Worm (Caenorhabditis elegans) whole organism, young adult: Measurements from ENCODE around the gene F36H12.17.

Experiments used
- B0261.1 ChIP-seq: sonication (generic microtip); optimal IDR thresholded peaks from 2 replicates; lab custom pipeline; 2016; ENCODE audit warnings: mild to moderate bottlenecking, missing genetic modification characterization, moderate library complexity, missing compliant biosample characterization
- B0336.3 ChIP-seq: fragments of 200-800 bp; sonication (Bioruptor generic); IDR thresholded peaks from 2 replicates; pipeline ENCODE4 v1.3.6; 2022; ENCODE audit warnings: missing genetic modification characterization, missing compliant biosample characterization
- C06A6.2 ChIP-seq: fragments of 200-800 bp; sonication (Bioruptor generic); conservative IDR thresholded peaks from 2 replicates; pipeline ENCODE4 v1.3.6; 2022; ENCODE audit warnings: missing genetic modification characterization, missing compliant biosample characterization
- D2030.7 ChIP-seq: fragments of 200-800 bp; sonication (Bioruptor generic); IDR thresholded peaks from 2 replicates; pipeline ENCODE4 v1.3.6; 2022; ENCODE audit warnings: missing genetic modification reagents, missing genetic modification characterization, missing compliant biosample characterization
- F23B12.7 ChIP-seq: sonication (generic microtip); optimal IDR thresholded peaks from 2 replicates; lab custom pipeline; 2017; ENCODE audit warnings: missing genetic modification characterization, mild to moderate bottlenecking, missing compliant biosample characterization, antibody characterized with exemption, moderate library complexity; ENCODE audit not compliant: insufficient read depth
- F49E8.2 ChIP-seq: sonication (generic microtip); optimal IDR thresholded peaks from 3 replicates; lab custom pipeline; 2017; ENCODE audit warnings: missing genetic modification characterization, mild to moderate bottlenecking, missing compliant biosample characterization, antibody characterized with exemption, moderate library complexity; ENCODE audit not compliant: insufficient read depth
- T07F8.4 ChIP-seq: sonication (generic microtip); optimal IDR thresholded peaks from 2 replicates; lab custom pipeline; 2016; ENCODE audit warnings: mild to moderate bottlenecking, missing genetic modification characterization, moderate library complexity, missing compliant biosample characterization
- Y95B8A.8 ChIP-seq: fragments of 200-800 bp; sonication (Bioruptor generic); IDR thresholded peaks from 2 replicates; pipeline ENCODE4 v1.3.6; 2022; ENCODE audit warnings: missing genetic modification reagents, missing genetic modification characterization, missing compliant biosample characterization
- attf-3 ChIP-seq: fragments of 200-800 bp; sonication (Bioruptor generic); conservative IDR thresholded peaks from 2 replicates; pipeline ENCODE4 v1.3.6; 2022; ENCODE audit warnings: missing genetic modification reagents, missing genetic modification characterization, missing compliant biosample characterization
- attf-5 ChIP-seq: fragments of 200-800 bp; sonication (Bioruptor generic); optimal IDR thresholded peaks from 2 replicates; lab custom pipeline; 2018; ENCODE audit warnings: mild to moderate bottlenecking, missing genetic modification characterization, missing compliant biosample characterization
- bed-2 ChIP-seq: fragments of 200-800 bp; sonication (Bioruptor generic); IDR thresholded peaks from 2 replicates; pipeline ENCODE4 v1.3.6; 2022; ENCODE audit warnings: missing genetic modification reagents, missing genetic modification characterization, missing compliant biosample characterization
- ccch-3 ChIP-seq: fragments of 200-800 bp; sonication (Bioruptor generic); optimal IDR thresholded peaks from 2 replicates; lab custom pipeline; 2018; ENCODE audit warnings: mild to moderate bottlenecking, missing genetic modification characterization, missing compliant biosample characterization
- ceh-100 ChIP-seq: fragments of 200-800 bp; sonication (Bioruptor generic); IDR thresholded peaks from 2 replicates; pipeline ENCODE4 v1.3.6; 2022; ENCODE audit warnings: missing genetic modification reagents, missing genetic modification characterization, missing compliant biosample characterization
- ceh-79 ChIP-seq: sonication (generic microtip); optimal IDR thresholded peaks from 2 replicates; lab custom pipeline; 2017; ENCODE audit warnings: mild to moderate bottlenecking, missing genetic modification characterization, missing compliant biosample characterization
- chd-7 ChIP-seq: sonication (generic microtip); optimal IDR thresholded peaks from 2 replicates; lab custom pipeline; 2016; ENCODE audit warnings: mild to moderate bottlenecking, missing genetic modification characterization, moderate library complexity, missing compliant biosample characterization
- dox-1 ChIP-seq: fragments of 200-800 bp; sonication (Bioruptor generic); IDR thresholded peaks from 2 replicates; pipeline ENCODE4 v1.3.6; 2022; ENCODE audit warnings: missing genetic modification reagents, missing genetic modification characterization, missing compliant biosample characterization
- him-1 ChIP-seq: sonication (generic microtip); optimal IDR thresholded peaks from 2 replicates; lab custom pipeline; 2016; ENCODE audit warnings: missing genotype, missing genetic modification reagents, missing genetic modification characterization, missing compliant biosample characterization
- hlh-12 ChIP-seq: sonication (generic microtip); optimal IDR thresholded peaks from 2 replicates; lab custom pipeline; 2016; ENCODE audit warnings: missing genetic modification characterization, missing compliant biosample characterization
- hmg-1.2 ChIP-seq: fragments of 200-800 bp; sonication (Bioruptor generic); IDR thresholded peaks from 2 replicates; pipeline ENCODE4 v1.3.6; 2022; ENCODE audit warnings: missing genetic modification reagents, missing genetic modification characterization, missing compliant biosample characterization
- hmg-20 ChIP-seq: fragments of 200-800 bp; sonication (Bioruptor generic); IDR thresholded peaks from 2 replicates; pipeline ENCODE4 v1.3.6; 2022; ENCODE audit warnings: missing genetic modification reagents, missing genetic modification characterization, missing compliant biosample characterization
- hsf-1 ChIP-seq: fragments of 200-800 bp; sonication (Bioruptor generic); IDR thresholded peaks from 2 replicates; pipeline ENCODE4 v1.3.6; 2022; ENCODE audit warnings: missing genetic modification reagents, missing genetic modification characterization, missing compliant biosample characterization
- lin-26 ChIP-seq: fragments of 200-800 bp; sonication (Bioruptor generic); IDR thresholded peaks from 2 replicates; pipeline ENCODE4 v1.3.6; 2022; ENCODE audit warnings: missing genetic modification reagents, missing genetic modification characterization, missing compliant biosample characterization
- lin-35 ChIP-seq, 3 experiments: fragments of 150-350 bp in 2 of 3; sonication (generic microtip) in 1 of 3; optimal IDR thresholded peaks; 2 replicates each; lab custom pipeline; 2014 to 2018; ENCODE audit warnings: missing biosample characterization in 3 of 3, missing genetic modification characterization in 3 of 3, missing genetic modification reagents in 3 of 3
- lin-40 ChIP-seq: sonication (generic microtip); optimal IDR thresholded peaks from 2 replicates; lab custom pipeline; 2016; ENCODE audit warnings: missing genetic modification characterization, mild to moderate bottlenecking, missing compliant biosample characterization, missing genotype, missing genetic modification reagents
- lin-54 ChIP-seq: fragments of 200-800 bp; sonication (Bioruptor generic); optimal IDR thresholded peaks from 2 replicates; lab custom pipeline; 2018; ENCODE audit warnings: mild to moderate bottlenecking, missing genetic modification characterization, missing compliant biosample characterization
- madf-10 ChIP-seq: sonication (generic microtip); optimal IDR thresholded peaks from 2 replicates; lab custom pipeline; 2016; ENCODE audit warnings: mild to moderate bottlenecking, missing genetic modification characterization, missing compliant biosample characterization
- madf-3 ChIP-seq: fragments of 200-800 bp; sonication (Bioruptor generic); IDR thresholded peaks from 2 replicates; pipeline ENCODE4 v1.3.6; 2022; ENCODE audit warnings: missing genetic modification reagents, missing genetic modification characterization, missing compliant biosample characterization
- madf-8 ChIP-seq: fragments of 200-800 bp; sonication (Bioruptor generic); conservative IDR thresholded peaks from 2 replicates; pipeline ENCODE4 v1.3.6; 2022; ENCODE audit warnings: missing genetic modification reagents, missing genetic modification characterization, missing compliant biosample characterization
- mcd-1 ChIP-seq: fragments of 200-800 bp; sonication (Bioruptor generic); IDR thresholded peaks from 2 replicates; pipeline ENCODE4 v1.3.6; 2022; ENCODE audit warnings: missing genetic modification reagents, missing genetic modification characterization, missing compliant biosample characterization
- mel-28 ChIP-seq: sonication (generic microtip); optimal IDR thresholded peaks from 2 replicates; lab custom pipeline; 2016; ENCODE audit warnings: borderline replicate concordance, mild to moderate bottlenecking, missing genetic modification characterization, missing compliant biosample characterization
- nfya-2 ChIP-seq: fragments of 200-800 bp; sonication (Bioruptor generic); IDR thresholded peaks from 2 replicates; pipeline ENCODE4 v1.3.6; 2022; ENCODE audit warnings: missing genetic modification reagents, missing genetic modification characterization, missing compliant biosample characterization
- nhr-120 ChIP-seq: fragments of 200-800 bp; sonication (Bioruptor generic); IDR thresholded peaks from 2 replicates; pipeline ENCODE4 v1.3.6; 2022; ENCODE audit warnings: missing genetic modification characterization, missing compliant biosample characterization
- nhr-90 ChIP-seq: sonication (generic microtip); optimal IDR thresholded peaks from 2 replicates; lab custom pipeline; 2016; ENCODE audit warnings: missing genotype, mild to moderate bottlenecking, missing genetic modification characterization, missing compliant biosample characterization
- pbrm-1 ChIP-seq: fragments of 200-800 bp; sonication (Bioruptor generic); IDR thresholded peaks from 2 replicates; pipeline ENCODE4 v1.3.6; 2022; ENCODE audit warnings: missing genetic modification reagents, missing genetic modification characterization, missing compliant biosample characterization
- rcor-1 ChIP-seq: fragments of 200-800 bp; sonication (Bioruptor generic); IDR thresholded peaks from 2 replicates; pipeline ENCODE4 v1.3.6; 2022; ENCODE audit warnings: missing genetic modification reagents, missing genetic modification characterization, missing compliant biosample characterization
- snpc-1.1 ChIP-seq: sonication (generic microtip); optimal IDR thresholded peaks from 2 replicates; lab custom pipeline; 2017; ENCODE audit warnings: missing genetic modification characterization, mild to moderate bottlenecking, missing compliant biosample characterization, antibody characterized with exemption, moderate library complexity, missing genotype, missing genetic modification reagents; ENCODE audit not compliant: insufficient read depth
- snpc-3.4 ChIP-seq: sonication (generic microtip); optimal IDR thresholded peaks from 2 replicates; lab custom pipeline; 2017; ENCODE audit warnings: missing genetic modification characterization, mild to moderate bottlenecking, missing compliant biosample characterization, antibody characterized with exemption, moderate library complexity, missing genotype, missing genetic modification reagents
- snpc-4 ChIP-seq, 5 experiments: fragments of 150-350 bp in 1 of 5; sonication (generic microtip) in 4 of 5; optimal IDR thresholded peaks; 2 replicates each; lab custom pipeline; 2014 to 2018; ENCODE audit warnings: missing genetic modification characterization in 5 of 5, missing biosample characterization in 3 of 5, antibody characterized with exemption in 2 of 5, mild to moderate bottlenecking in 2 of 5, missing compliant biosample characterization in 2 of 5, missing genotype in 2 of 5, moderate library complexity in 2 of 5, missing genetic modification reagents in 1 of 5
- somi-1 ChIP-seq: fragments of 200-800 bp; sonication (Bioruptor generic); optimal IDR thresholded peaks from 2 replicates; lab custom pipeline; 2018; ENCODE audit warnings: mild to moderate bottlenecking, missing genetic modification characterization, missing compliant biosample characterization
- unc-62 ChIP-seq: fragments of 150-350 bp; optimal IDR thresholded peaks from 2 replicates; lab custom pipeline; 2014; ENCODE audit warnings: missing biosample characterization, missing genetic modification reagents, missing genetic modification characterization
- zfh-2 ChIP-seq: fragments of 200-800 bp; sonication (Bioruptor generic); conservative IDR thresholded peaks from 2 replicates; pipeline ENCODE4 v1.3.6; 2022; ENCODE audit warnings: missing genetic modification reagents, missing genetic modification characterization, missing compliant biosample characterization
- ztf-28 ChIP-seq: fragments of 200-800 bp; sonication (Bioruptor generic); IDR thresholded peaks from 2 replicates; pipeline ENCODE4 v1.3.6; 2022; ENCODE audit warnings: missing genetic modification reagents, missing genetic modification characterization, missing compliant biosample characterization
- ztf-6 ChIP-seq: fragments of 200-800 bp; sonication (Bioruptor generic); IDR thresholded peaks from 2 replicates; pipeline ENCODE4 v1.3.6; 2022; ENCODE audit warnings: missing genetic modification reagents, missing genetic modification characterization, missing compliant biosample characterization

Gene F36H12.17

DNA sequence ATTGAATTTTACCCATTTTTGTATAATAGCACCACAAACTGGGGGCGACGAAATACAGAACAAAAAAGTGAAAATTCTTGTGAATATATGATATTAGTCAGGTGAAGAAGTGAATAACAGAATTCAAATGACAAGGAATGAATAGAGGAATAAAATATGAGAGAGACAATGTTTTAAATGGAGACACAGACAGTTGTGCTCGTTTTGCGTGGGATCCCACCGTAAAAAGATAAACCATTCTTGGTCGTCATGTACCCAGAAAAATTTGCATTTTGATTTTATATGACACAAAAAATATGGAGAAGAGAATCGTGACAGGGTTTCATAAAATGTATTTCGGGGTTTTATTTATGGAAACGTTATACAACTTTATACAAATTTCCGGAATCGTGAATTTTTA, at the start of gene F36H12.17:
TSS of gene F36H12.17 (minus strand) at position 101 of the 400 bp plus-strand sequence.
- TF ChIP-seq lin-40 (tag; lab: Kevin White, UChicago) (no peak), him-1 (tag; lab: Kevin White, UChicago) (no peak), somi-1 (GFP tag; lab: Kevin White, UChicago) (no peak), hlh-12 (tag; lab: Kevin White, UChicago) (no peak), pbrm-1 (GFP tag; lab: Robert Waterston, UW) (no peak), T07F8.4 (no peak), nfya-2 (GFP tag; lab: Robert Waterston, UW) (no peak), hmg-20 (no peak), C06A6.2 (GFP tag; lab: Robert Waterston, UW) (no peak), ztf-28 (GFP tag; lab: Robert Waterston, UW) (no peak)
- TF ChIP-seq, all 124 proteins: peak for 0

DNA sequence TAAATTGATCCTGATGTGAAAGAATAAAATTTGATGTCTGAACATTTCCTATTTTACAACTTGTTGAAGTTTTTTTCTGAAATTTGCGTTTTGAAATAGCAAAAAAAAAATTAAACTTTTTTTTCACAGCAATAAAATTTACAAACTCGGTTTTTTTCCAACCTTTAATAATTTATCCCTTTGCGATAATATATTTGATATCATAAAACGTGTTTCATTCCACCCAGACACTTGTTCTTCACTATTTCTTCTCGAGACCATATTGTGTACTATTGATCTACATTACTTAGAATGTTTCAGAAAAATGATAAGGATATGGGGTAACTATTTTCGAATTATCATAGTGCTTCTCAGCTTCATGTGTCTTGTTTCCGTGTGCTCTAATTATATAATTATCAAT, 48.5 kb upstream of the F36H12.17 start, which contains the start of gene Y4C6B.4:
TSS of gene Y4C6B.4 (plus strand) at position 301 of the 400 bp plus-strand sequence.
- TF ChIP-seq attf-3 (no peak), rcor-1 (GFP tag; lab: Robert Waterston, UW) (no peak), Y95B8A.8 (GFP tag; lab: Robert Waterston, UW) (no peak), bed-2 (GFP tag; lab: Robert Waterston, UW) (no peak), chd-7 (tag; lab: Kevin White, UChicago) (no peak), madf-8 (no peak), hmg-1.2 (GFP tag; lab: Robert Waterston, UW) (no peak), madf-10 (tag; lab: Kevin White, UChicago) (no peak), nhr-120 (GFP tag; lab: Robert Waterston, UW) (no peak), D2030.7 (no peak), dox-1 (no peak), B0336.3 (GFP tag; lab: Robert Waterston, UW) (no peak), him-1 (tag; lab: Kevin White, UChicago) (no peak), unc-62 (GFP tag; lab: Kevin White, UChicago) (no peak), lin-54 (GFP tag; lab: Kevin White, UChicago) (no peak), lin-35 (GFP tag; optimal IDR thresholded peaks at IDR 0.05; lab: Kevin White, UChicago) (no peak), nhr-90 (tag; lab: Kevin White, UChicago) (no peak)

DNA sequence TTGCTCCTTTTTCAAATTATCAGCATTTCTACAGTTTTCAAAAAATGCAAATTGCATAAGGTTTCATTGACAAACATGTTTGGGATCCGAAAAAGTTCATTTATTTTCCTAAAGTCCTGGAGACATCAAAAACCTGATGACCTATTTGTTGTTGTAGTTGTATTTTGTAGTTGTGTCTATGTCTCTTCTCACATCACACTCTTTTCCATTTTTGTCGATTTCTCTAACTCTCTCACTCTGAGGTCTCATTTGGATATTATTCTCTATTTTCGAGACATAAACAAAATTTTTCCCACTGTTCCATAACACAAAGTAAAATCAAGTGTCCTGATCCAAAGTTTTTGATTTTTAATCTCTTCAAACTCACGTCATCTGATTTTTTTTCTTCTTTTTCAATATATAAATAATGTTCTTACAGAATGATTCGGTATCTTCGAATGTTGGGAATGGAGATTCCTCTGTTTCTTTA, 41.2 kb upstream of the F36H12.17 start, which contains the start of gene slc-46A:
TSS of gene slc-46A (plus strand) at position 419 of the 469 bp plus-strand sequence.
- TF ChIP-seq hsf-1, result no peak
- TF ChIP-seq lin-26 (GFP tag; lab: Robert Waterston, UW), result no peak
- no peak for TF ChIP-seq F23B12.7
- no peak for TF ChIP-seq zfh-2
- no peak for TF ChIP-seq snpc-4 (GFP tag; optimal IDR thresholded peaks at IDR 0.05; lab: Kevin White, UChicago)
- TF ChIP-seq snpc-4 (tag; optimal IDR thresholded peaks at IDR 0.05; lab: Kevin White, UChicago), result peak in 1 of 4 experiments; percentile 16
- TF ChIP-seq bed-2 (GFP tag; lab: Robert Waterston, UW), result no peak
- peak; percentile 75 for TF ChIP-seq hmg-1.2 (GFP tag; lab: Robert Waterston, UW)

DNA sequence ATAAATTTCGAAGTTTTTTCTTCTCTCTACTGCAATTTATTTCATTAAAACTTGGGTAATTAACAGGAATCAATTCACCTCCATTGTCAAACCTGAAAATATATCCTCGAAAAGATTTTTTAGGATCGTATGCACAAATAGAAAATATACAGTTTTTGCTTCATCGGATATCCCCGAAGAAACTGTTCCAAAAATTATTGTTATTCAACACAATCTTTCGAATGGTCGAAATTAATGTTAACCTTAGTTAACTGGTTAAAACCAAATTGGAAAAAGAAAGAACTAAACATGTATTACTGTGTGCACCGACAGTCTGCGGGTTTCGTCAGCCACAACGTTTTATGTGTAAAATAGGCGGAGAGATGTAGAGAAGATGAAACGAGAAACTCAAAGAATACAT, 39.5 kb upstream of the F36H12.17 start:
- TF ChIP-seq B0261.1 (tag; lab: Kevin White, UChicago), result peak; percentile 4
- no peak for TF ChIP-seq ztf-6
- no peak for TF ChIP-seq nhr-120 (GFP tag; lab: Robert Waterston, UW)
- peak; percentile 75 for TF ChIP-seq snpc-3.4
- peak; percentile 45 for TF ChIP-seq F49E8.2 (tag; lab: Kevin White, UChicago)
- no peak for TF ChIP-seq mel-28
- TF ChIP-seq Y95B8A.8 (GFP tag; lab: Robert Waterston, UW), result 0 out of 2 replicates have a peak, but pooled peaks have one; percentile 36
- peak; percentile 62 for TF ChIP-seq ceh-100 (GFP tag; lab: Robert Waterston, UW)
- no peak for TF ChIP-seq ccch-3 (GFP tag; lab: Kevin White, UChicago)
- TF ChIP-seq ceh-79 (tag; lab: Kevin White, UChicago), result no peak
- TF ChIP-seq D2030.7, result peak; percentile 94
- TF ChIP-seq hmg-20, result peak; percentile 28; the same call in 1 of the 2 replicates
- no peak for TF ChIP-seq attf-5 (GFP tag; lab: Kevin White, UChicago)
- peak; percentile 94 for TF ChIP-seq snpc-1.1 (tag; lab: Kevin White, UChicago)
- peak; percentile 51; the same call in 1 of the 2 replicates for TF ChIP-seq mcd-1 (GFP tag; lab: Robert Waterston, UW)
- TF ChIP-seq madf-3 (GFP tag; lab: Robert Waterston, UW), result no peak
